Fruit fly (Drosophila melanogaster): ENCODE results near the gene CG31955.

The CG31955 gene

DNA sequence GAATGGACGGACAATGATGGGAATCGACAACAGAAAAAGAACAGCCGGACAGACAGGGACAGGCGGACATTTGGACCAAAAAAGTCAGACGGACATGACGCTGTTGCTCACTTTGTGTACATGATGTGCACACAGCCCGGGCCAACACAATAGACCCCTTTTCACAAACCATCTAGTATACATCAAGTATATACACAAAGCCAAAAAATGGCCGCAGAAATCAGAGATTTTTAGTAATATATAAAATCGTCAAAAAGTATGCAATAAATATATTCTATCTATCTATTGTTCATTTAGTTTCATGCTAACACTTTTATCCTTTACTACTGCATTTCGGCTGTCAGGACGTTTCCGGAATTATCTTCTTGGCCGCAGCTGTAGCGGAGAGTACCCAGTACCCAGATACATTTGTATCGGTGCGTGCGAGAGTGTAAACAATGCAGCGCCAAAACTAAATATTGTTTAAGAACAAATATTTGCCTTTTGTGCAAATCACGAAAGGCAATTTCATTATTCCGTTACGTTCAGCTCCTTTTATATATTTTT is 6.6 kb upstream of the CG31955 start (continued):
- TF ChIP-seq CG10321 (GFP tag; IDR thresholded peaks at IDR 0.05) (no peak), CG12104 (GFP tag; optimal IDR thresholded peaks at IDR 0.05) (no peak), Poxn (GFP tag; IDR thresholded peaks at IDR 0.05) (no peak), wor (GFP tag; IDR thresholded peaks at IDR 0.05) (no peak), CG7556 (GFP tag; optimal IDR thresholded peaks at IDR 0.05) (no peak), fd96Cb (tag; optimal IDR thresholded peaks at IDR 0.05) (peak; percentile 26), CG30020 (tag; optimal IDR thresholded peaks at IDR 0.05) (no peak), H2.0 (GFP tag; IDR thresholded peaks at IDR 0.05) (0 out of 2 replicates have a peak, but pooled peaks have one; percentile 16), CG10979 (tag; optimal IDR thresholded peaks at IDR 0.05) (no peak), HLH3B (GFP tag; IDR thresholded peaks at IDR 0.05) (no peak), Bteb2 (GFP tag; optimal IDR thresholded peaks at IDR 0.05) (no peak), CG18011 (GFP tag; optimal IDR thresholded peaks at IDR 0.05) (no peak), caup (GFP tag; optimal IDR thresholded peaks at IDR 0.05; ENCODE audit: severe bottlenecking) (no peak), CG30431 (GFP tag; optimal IDR thresholded peaks at IDR 0.05) (no peak), CG1024 (GFP tag; IDR thresholded peaks at IDR 0.05) (0 out of 2 replicates have a peak, but pooled peaks have one; percentile 14), CkIIα-i1 (GFP tag; IDR thresholded peaks at IDR 0.05) (no peak), CG12769 (tag; optimal IDR thresholded peaks at IDR 0.05) (peak; percentile 48), Sox102F (GFP tag; optimal IDR thresholded peaks at IDR 0.05) (no peak), ken (GFP tag; IDR thresholded peaks at IDR 0.05) (no peak), inv (GFP tag; IDR thresholded peaks at IDR 0.05; ENCODE audit: partially characterized antibody) (no peak), Ets97D (GFP tag; optimal IDR thresholded peaks at IDR 0.05) (no peak), Rfx (GFP tag; IDR thresholded peaks at IDR 0.05) (no peak), peb (GFP tag; IDR thresholded peaks at IDR 0.05) (no peak), CG3065 (GFP tag; optimal IDR thresholded peaks at IDR 0.05) (no peak), CG12659 (GFP tag; optimal IDR thresholded peaks at IDR 0.05) (no peak), CG32772 (GFP tag; IDR thresholded peaks at IDR 0.05) (no peak), twi (tag; optimal IDR thresholded peaks at IDR 0.05) (no peak), salm (tag; optimal IDR thresholded peaks at IDR 0.05) (no peak), CG2875 (GFP tag; optimal IDR thresholded peaks at IDR 0.05) (no peak), NC2β (GFP tag; optimal IDR thresholded peaks at IDR 0.05) (no peak), lov (optimal IDR thresholded peaks at IDR 0.05) (no peak), lov (GFP tag; IDR thresholded peaks at IDR 0.05) (no peak), CG11093 (GFP tag; IDR thresholded peaks at IDR 0.05) (no peak), D (optimal IDR thresholded peaks at IDR 0.05) (no peak), D (GFP tag; optimal IDR thresholded peaks at IDR 0.05) (no peak), CG11398 (GFP tag; optimal IDR thresholded peaks at IDR 0.05) (no peak), kah (GFP tag; optimal IDR thresholded peaks at IDR 0.05) (no peak), ERR (GFP tag; optimal IDR thresholded peaks at IDR 0.05) (no peak), CG15601 (tag; optimal IDR thresholded peaks at IDR 0.05) (no peak), MESR4 (GFP tag; optimal IDR thresholded peaks at IDR 0.05) (no peak), BEAF-32 (GFP tag; optimal IDR thresholded peaks at IDR 0.05) (no peak), CG18599 (GFP tag; optimal IDR thresholded peaks at IDR 0.05) (peak; percentile 57), vnd (GFP tag; IDR thresholded peaks at IDR 0.05; ENCODE audit: partially characterized antibody) (no peak), CG16815 (GFP tag; optimal IDR thresholded peaks at IDR 0.05) (no peak), zf30C (GFP tag; optimal IDR thresholded peaks at IDR 0.05) (no peak), CG14965 (GFP tag; optimal IDR thresholded peaks at IDR 0.05; ENCODE audit: borderline replicate concordance) (no peak), CG8089 (GFP tag; optimal IDR thresholded peaks at IDR 0.05) (no peak), Meics (GFP tag; optimal IDR thresholded peaks at IDR 0.05) (peak; percentile 53), chif (GFP tag; optimal IDR thresholded peaks at IDR 0.05) (no peak), CG34376 (GFP tag; optimal IDR thresholded peaks at IDR 0.05) (no peak), Sry-δ (GFP tag; optimal IDR thresholded peaks at IDR 0.05) (no peak)

All from whole organism, embryonic.